Worm (Caenorhabditis elegans): ENCODE measurements around the gene sars-2.

sars-2 gene

DNA sequence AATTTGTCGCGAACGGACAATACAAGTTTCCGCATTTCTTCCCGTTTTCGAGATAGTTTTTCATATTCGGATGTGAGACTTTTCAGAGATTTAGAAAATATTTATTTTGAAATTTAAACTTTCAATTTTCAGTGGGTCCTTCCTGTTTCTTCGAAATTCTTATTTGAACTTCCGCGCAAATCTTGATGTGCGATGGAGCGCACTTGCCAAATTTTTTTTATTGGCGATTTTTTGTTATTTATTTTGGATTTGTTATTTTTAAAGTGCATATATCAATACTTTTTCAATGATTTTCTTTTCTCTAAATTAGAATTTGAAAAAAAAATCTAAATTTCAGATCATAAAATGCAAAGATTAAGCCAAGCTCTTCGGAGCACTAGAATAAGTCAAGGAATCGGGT, at the start of gene sars-2:
sars-2 (plus strand) TSS at position 341 of the 400 bp plus-strand sequence.
- TF ChIP-seq ceh-45 (GFP tag; IDR thresholded peaks at IDR 0.05): no peak
- TF ChIP-seq odd-2 (tag; optimal IDR thresholded peaks at IDR 0.05): no peak
- no peak for TF ChIP-seq che-1 (tag; optimal IDR thresholded peaks at IDR 0.05)
- no peak for TF ChIP-seq pax-1 (tag; optimal IDR thresholded peaks at IDR 0.05)
- no peak for TF ChIP-seq hlh-15 (tag; optimal IDR thresholded peaks at IDR 0.05)
- TF ChIP-seq Y22D7AL.16 (tag; optimal IDR thresholded peaks at IDR 0.05): no peak
- no peak for TF ChIP-seq fax-1 (tag; optimal IDR thresholded peaks at IDR 0.05)
- TF ChIP-seq dve-1 (tag; optimal IDR thresholded peaks at IDR 0.05): no peak
- TF ChIP-seq unc-55 (GFP tag; optimal IDR thresholded peaks at IDR 0.05): no peak
- TF ChIP-seq pros-1 (tag; optimal IDR thresholded peaks at IDR 0.05): no peak
- no peak for TF ChIP-seq tbx-2 (tag; optimal IDR thresholded peaks at IDR 0.05)

DNA sequence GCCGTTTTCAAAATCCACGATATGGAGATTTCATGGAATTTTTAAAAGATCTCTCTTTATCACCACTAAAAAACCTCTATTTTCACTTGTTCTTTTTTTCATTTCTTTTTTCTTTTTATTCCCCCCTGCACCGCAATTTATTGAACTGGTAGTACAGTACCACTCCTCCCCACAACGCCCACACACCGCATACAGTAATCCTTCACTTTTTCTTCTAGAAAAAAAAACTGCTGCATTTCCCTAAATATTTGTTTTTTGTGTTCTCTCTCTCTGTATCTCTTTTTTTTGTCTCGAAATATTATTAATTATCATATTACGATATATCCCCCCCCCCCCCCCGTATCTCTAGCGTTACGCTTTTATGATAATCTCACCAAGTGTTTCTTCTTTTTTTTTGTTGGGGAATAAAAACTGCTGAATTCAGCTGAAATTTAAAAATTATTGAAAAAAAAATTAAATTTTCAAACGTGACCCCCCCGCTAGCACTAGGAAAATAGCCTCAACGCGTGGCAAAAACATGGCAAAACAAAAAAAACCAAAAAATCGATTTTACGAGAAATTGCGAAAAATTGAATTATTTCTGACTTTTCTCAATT, 40.5 kb upstream of the sars-2 start, which contains the start of gene Y24D9B.1:
Y24D9B.1 (plus strand) TSS at position 546 of the 596 bp plus-strand sequence.
- TF ChIP-seq unc-55 (GFP tag; optimal IDR thresholded peaks at IDR 0.05) (no peak), unc-3 (GFP tag; conservative IDR thresholded peaks at IDR 0.05) (no peak), unc-3 (tag; optimal IDR thresholded peaks at IDR 0.05) (no peak), tbx-7 (tag; optimal IDR thresholded peaks at IDR 0.05) (no peak), ceh-6 (GFP tag; optimal IDR thresholded peaks at IDR 0.05) (no peak), unc-42 (tag; optimal IDR thresholded peaks at IDR 0.05) (no peak), pag-3 (tag; optimal IDR thresholded peaks at IDR 0.05; ENCODE audit: borderline replicate concordance) (no peak), K09A11.1 (tag; optimal IDR thresholded peaks at IDR 0.05; ENCODE audit: insufficient read depth) (no peak), fax-1 (tag; optimal IDR thresholded peaks at IDR 0.05) (no peak), dve-1 (tag; optimal IDR thresholded peaks at IDR 0.05) (no peak), elt-4 (tag; optimal IDR thresholded peaks at IDR 0.05) (no peak), hlh-6 (tag; optimal IDR thresholded peaks at IDR 0.05) (no peak), ceh-14 (tag; optimal IDR thresholded peaks at IDR 0.05) (no peak), tbx-2 (tag; optimal IDR thresholded peaks at IDR 0.05) (no peak), ceh-18 (tag; optimal IDR thresholded peaks at IDR 0.05) (no peak), nhr-232 (tag; optimal IDR thresholded peaks at IDR 0.05) (no peak), Y22D7AL.16 (tag; optimal IDR thresholded peaks at IDR 0.05) (no peak), lim-6 (tag; optimal IDR thresholded peaks at IDR 0.05) (no peak), lin-11 (tag; optimal IDR thresholded peaks at IDR 0.05) (no peak)

DNA sequence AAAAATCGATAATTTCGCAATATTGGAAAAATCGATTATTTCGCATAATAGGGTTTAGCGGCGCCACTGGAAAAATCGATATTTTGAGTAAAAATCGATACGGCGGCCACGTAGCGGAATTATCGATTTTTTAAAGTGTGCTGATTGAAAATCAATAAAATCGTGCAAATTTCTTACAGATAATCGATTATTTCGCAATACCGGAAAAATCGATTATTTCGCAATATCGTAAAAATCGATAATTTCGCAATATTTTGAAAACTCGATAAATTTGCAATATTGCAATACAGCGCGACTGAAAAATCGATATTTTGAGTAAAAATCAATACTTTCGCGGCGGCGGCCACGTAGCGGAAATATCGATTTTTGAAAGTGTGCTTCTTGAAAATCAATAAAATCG, 39.8 kb upstream of the sars-2 start:
- no peak for TF ChIP-seq gmeb-2 (tag; optimal IDR thresholded peaks at IDR 0.05)
- no peak for TF ChIP-seq fax-1 (tag; optimal IDR thresholded peaks at IDR 0.05)
- TF ChIP-seq ceh-48 (tag; optimal IDR thresholded peaks at IDR 0.05): peak; percentile 40
- no peak for TF ChIP-seq pha-4 (tag; optimal IDR thresholded peaks at IDR 0.05)
- TF ChIP-seq Y22D7AL.16 (tag; optimal IDR thresholded peaks at IDR 0.05): no peak
- no peak for TF ChIP-seq eyg-1 (tag; optimal IDR thresholded peaks at IDR 0.05)
- no peak for TF ChIP-seq mec-3 (tag; optimal IDR thresholded peaks at IDR 0.05; ENCODE audit: borderline replicate concordance)

ce11 chrIV:4318056-4318455, 39.4 kb upstream of the sars-2 start:
- TF ChIP-seq hlh-6 (tag; optimal IDR thresholded peaks at IDR 0.05): no peak
- no peak for TF ChIP-seq K09A11.1 (tag; optimal IDR thresholded peaks at IDR 0.05; ENCODE audit: insufficient read depth)
- no peak for TF ChIP-seq ahr-1 (tag; optimal IDR thresholded peaks at IDR 0.05)

DNA sequence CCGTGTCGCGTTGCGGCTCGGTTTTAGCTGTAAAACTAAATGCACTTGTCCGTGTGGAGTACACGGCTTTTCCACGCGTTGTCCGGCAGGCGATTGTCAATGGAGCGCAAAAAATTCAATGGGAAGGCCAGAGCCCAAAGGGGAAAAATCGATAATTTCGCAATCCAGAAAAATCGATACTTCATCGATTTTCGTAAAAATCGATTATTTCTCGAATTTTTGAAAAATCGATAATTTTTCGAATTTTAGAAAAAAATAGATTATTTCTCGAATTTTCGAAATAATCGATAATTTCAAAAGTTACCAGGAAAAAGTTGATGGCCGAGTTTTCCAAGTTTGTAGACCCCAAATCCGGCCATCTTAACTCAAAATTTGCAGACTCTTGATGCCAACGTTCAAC, 38.0 kb upstream of the sars-2 start:
- TF ChIP-seq T23F11.4 (GFP tag; optimal IDR thresholded peaks at IDR 0.05) (no peak), sdc-2 (tag; optimal IDR thresholded peaks at IDR 0.05) (no peak)
